Fruit fly (Drosophila melanogaster): Measurements from ENCODE around the gene cmet.

DNA sequence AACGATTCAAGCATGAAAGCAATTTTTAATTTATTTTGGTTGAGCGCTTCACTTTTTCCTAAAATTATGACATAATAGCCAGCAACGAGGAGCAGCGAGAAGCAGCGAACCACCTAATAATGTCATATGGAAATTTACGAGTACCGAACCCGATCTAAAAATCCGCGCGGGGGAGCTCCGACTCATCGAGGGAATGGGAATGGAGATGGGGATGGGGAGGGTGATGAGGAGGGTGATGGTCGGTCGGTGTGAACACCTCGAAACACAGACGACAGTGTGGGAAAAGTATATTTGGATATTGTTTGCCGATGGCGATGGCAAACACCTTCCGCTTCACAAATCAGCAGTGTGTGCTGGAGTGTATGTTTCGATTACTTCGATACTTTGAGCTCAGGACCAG is 40.8 kb downstream of the cmet start:
- TF ChIP-seq CG7101 (tag; optimal IDR thresholded peaks at IDR 0.05): no peak
- no peak for TF ChIP-seq kay (GFP tag; ENCODE audit: borderline replicate concordance)
- no peak for TF ChIP-seq CG5204 (GFP tag; optimal IDR thresholded peaks at IDR 0.05)
- no peak for TF ChIP-seq toe (GFP tag; optimal IDR thresholded peaks at IDR 0.05)
- no peak for TF ChIP-seq Hr96 (GFP tag; optimal IDR thresholded peaks at IDR 0.05)
- TF ChIP-seq Clk (GFP tag; optimal IDR thresholded peaks at IDR 0.05): no peak
- TF ChIP-seq bab1 (GFP tag; optimal IDR thresholded peaks at IDR 0.05): no peak
- TF ChIP-seq cic (GFP tag; optimal IDR thresholded peaks at IDR 0.05): no peak
- TF ChIP-seq Mnt (GFP tag; optimal IDR thresholded peaks at IDR 0.05): no peak
- no peak for TF ChIP-seq Crg-1 (GFP tag; optimal IDR thresholded peaks at IDR 0.05)
- no peak for TF ChIP-seq pad (GFP tag; optimal IDR thresholded peaks at IDR 0.05)
- TF ChIP-seq CG1620 (GFP tag; optimal IDR thresholded peaks at IDR 0.05): no peak
- TF ChIP-seq CG7045 (GFP tag; optimal IDR thresholded peaks at IDR 0.05): no peak
